Fruit fly (Drosophila melanogaster) Kc167 (cell line): ENCODE results near the gene CG4230.

Experiments used
- Sin3A ChIP-seq: fragments of >200 bp; optimal IDR thresholded peaks from 2 replicates; lab custom pipeline; 2018; ENCODE audit warnings: missing external identifiers
- h ChIP-seq: fragments of >200 bp; optimal IDR thresholded peaks from 3 replicates; lab custom pipeline; 2018; ENCODE audit warnings: missing external identifiers
- insv ChIP-seq: fragments of >200 bp; optimal IDR thresholded peaks from 3 replicates; lab custom pipeline; 2018; ENCODE audit warnings: missing external identifiers
- psq ChIP-seq: fragments of >200 bp; optimal IDR thresholded peaks from 2 replicates; lab custom pipeline; 2017; ENCODE audit warnings: missing external identifiers
- ttk ChIP-seq: sonication (Bioruptor generic); optimal IDR thresholded peaks from 2 replicates; lab custom pipeline; 2017; ENCODE audit warnings: missing external identifiers

DNA sequence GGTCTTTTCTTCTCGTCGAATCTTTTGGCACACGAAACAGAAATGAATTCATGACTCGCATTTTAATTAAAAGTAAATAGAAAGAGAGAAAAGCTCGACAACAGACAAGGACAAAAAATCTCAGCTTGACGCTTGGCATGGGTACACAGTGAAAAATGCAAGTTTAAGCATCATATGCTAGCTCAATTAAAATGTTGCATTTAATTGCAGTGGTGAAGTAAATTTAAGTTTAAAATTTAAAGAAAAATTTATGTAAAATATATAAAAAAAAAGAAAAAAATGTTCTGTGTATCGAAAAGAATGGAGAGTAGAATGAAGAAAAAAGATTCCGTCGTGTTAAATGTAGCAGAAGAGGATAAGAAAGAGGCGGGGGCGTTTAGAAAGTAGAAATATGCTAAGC lies 10.5 kb upstream of the CG4230 start:
- TF ChIP-seq psq (lab: Kevin White, UChicago) = no peak
- TF ChIP-seq Sin3A (lab: Kevin White, UChicago) = no peak
- TF ChIP-seq ttk (lab: Kevin White, UChicago) = no peak
- no peak for TF ChIP-seq insv (lab: Kevin White, UChicago)
- no peak for TF ChIP-seq h (lab: Kevin White, UChicago)
